Worm (Caenorhabditis elegans): Measurements from ENCODE around the gene F46C8.8.

ce11 chrX:7573629-7574028 lies 19.4 kb upstream of the F46C8.8 start:
- TF ChIP-seq hmg-4 (GFP tag; optimal IDR thresholded peaks at IDR 0.05) (no peak), ets-7 (tag; optimal IDR thresholded peaks at IDR 0.05) (no peak), hmbx-1 (tag; optimal IDR thresholded peaks at IDR 0.05) (no peak), pes-1 (GFP tag; IDR thresholded peaks at IDR 0.05) (no peak), scrt-1 (GFP tag; IDR thresholded peaks at IDR 0.05) (no peak), ama-1 (optimal IDR thresholded peaks at IDR 0.05) (no peak), hnd-1 (tag; optimal IDR thresholded peaks at IDR 0.05) (no peak), B0310.2 (tag; optimal IDR thresholded peaks at IDR 0.05) (no peak), tbx-11 (GFP tag; IDR thresholded peaks at IDR 0.05) (no peak), ceh-36 (tag; optimal IDR thresholded peaks at IDR 0.05) (no peak), tra-4 (tag; optimal IDR thresholded peaks at IDR 0.05) (no peak), flt-1 (GFP tag; IDR thresholded peaks at IDR 0.05) (no peak), aly-1 (tag; optimal IDR thresholded peaks at IDR 0.05) (no peak), tbx-37 (GFP tag; conservative IDR thresholded peaks at IDR 0.05) (no peak)
